Worm (Caenorhabditis elegans) whole organism, L3 larva: ENCODE data around the gene twk-49.

Source experiments
- aly-2 ChIP-seq: fragments of 150-350 bp; optimal IDR thresholded peaks from 2 replicates; lab custom pipeline; 2014; ENCODE audit warnings: missing biosample characterization, missing genetic modification characterization
- nhr-77 ChIP-seq: fragments of 150-350 bp; optimal IDR thresholded peaks from 2 replicates; lab custom pipeline; 2014; ENCODE audit warnings: missing biosample characterization, missing genetic modification characterization

ce11 chrII:6448656-6449055 is 50.3 kb downstream of the twk-49 start:
- no peak for TF ChIP-seq aly-2 (tag; lab: Kevin White, UChicago)
- no peak for TF ChIP-seq nhr-77
